Worm (Caenorhabditis elegans) whole organism, L1 larva: ENCODE data around the gene T25B6.5.

Experiments used
- C16A3.4 ChIP-seq: fragments of 150-350 bp; optimal IDR thresholded peaks from 2 replicates; lab custom pipeline; 2014; ENCODE audit warnings: missing biosample characterization, missing genetic modification characterization
- F16B12.6 ChIP-seq: fragments of 150-350 bp; optimal IDR thresholded peaks from 2 replicates; lab custom pipeline; 2014; ENCODE audit warnings: missing biosample characterization, missing genetic modification characterization
- Y116A8C.19 ChIP-seq: sonication (generic microtip); optimal IDR thresholded peaks from 2 replicates; lab custom pipeline; 2016; ENCODE audit warnings: missing compliant biosample characterization, missing genetic modification characterization, borderline replicate concordance
- aha-1 ChIP-seq: fragments of 150-350 bp; optimal IDR thresholded peaks from 2 replicates; lab custom pipeline; 2014; ENCODE audit warnings: missing biosample characterization, missing genetic modification characterization
- aly-2 ChIP-seq: fragments of 150-350 bp; optimal IDR thresholded peaks from 2 replicates; lab custom pipeline; 2014; ENCODE audit warnings: missing biosample characterization, missing genetic modification characterization
- ama-1 ChIP-seq: fragments of 150-350 bp; optimal IDR thresholded peaks from 2 replicates; lab custom pipeline; 2014
- blmp-1 ChIP-seq: fragments of 150-350 bp; optimal IDR thresholded peaks from 2 replicates; lab custom pipeline; 2014; ENCODE audit warnings: missing biosample characterization, missing genetic modification characterization
- ceh-8 ChIP-seq: fragments of 200-800 bp; sonication (Bioruptor generic); optimal IDR thresholded peaks from 2 replicates; lab custom pipeline; 2018; ENCODE audit warnings: mild to moderate bottlenecking, missing genetic modification characterization, moderate library complexity, missing compliant biosample characterization
- ceh-90 ChIP-seq: sonication (generic microtip); optimal IDR thresholded peaks from 2 replicates; lab custom pipeline; 2016; ENCODE audit warnings: missing genetic modification characterization, missing compliant biosample characterization
- ces-1 ChIP-seq: fragments of 150-350 bp; optimal IDR thresholded peaks from 2 replicates; lab custom pipeline; 2014; ENCODE audit warnings: missing biosample characterization, missing genetic modification reagents, missing genetic modification characterization
- dpl-1 ChIP-seq, 3 experiments: fragments of 150-350 bp in 2 of 3; sonication (generic microtip) in 1 of 3; optimal IDR thresholded peaks; 2 replicates each; lab custom pipeline; 2014 to 2017; ENCODE audit warnings: missing biosample characterization in 3 of 3, missing genetic modification characterization in 3 of 3, missing genetic modification reagents in 3 of 3
- dsc-1 ChIP-seq: sonication (generic microtip); optimal IDR thresholded peaks from 2 replicates; lab custom pipeline; 2016; ENCODE audit warnings: mild to moderate bottlenecking, missing genetic modification characterization, missing compliant biosample characterization
- efl-1 ChIP-seq, 4 experiments: fragments of 150-350 bp; optimal IDR thresholded peaks in 3 of 4; peaks in 1 of 4; 1 replicate in 1 of 4; 2 replicates in 3 of 4; lab custom pipeline; 2014; ENCODE audit warnings: missing biosample characterization in 2 of 4, missing genetic modification characterization in 2 of 4, missing genetic modification reagents in 2 of 4
- efl-3 ChIP-seq: fragments of 200-800 bp; sonication (Bioruptor generic); optimal IDR thresholded peaks from 2 replicates; lab custom pipeline; 2018; ENCODE audit warnings: mild to moderate bottlenecking, missing genetic modification characterization, missing compliant biosample characterization
- egl-13 ChIP-seq: sonication (generic microtip); optimal IDR thresholded peaks from 2 replicates; lab custom pipeline; 2016; ENCODE audit warnings: missing genotype, missing genetic modification reagents, missing genetic modification characterization, missing compliant biosample characterization
- egl-27 ChIP-seq, 2 experiments: fragments of 150-350 bp in 1 of 2; sonication (generic microtip); optimal IDR thresholded peaks; 3 replicates each; lab custom pipeline; 2017 to 2018; ENCODE audit warnings: missing biosample characterization in 2 of 2, missing genetic modification characterization in 2 of 2, missing genetic modification reagents in 2 of 2
- elt-2 ChIP-seq: sonication (generic microtip); optimal IDR thresholded peaks from 2 replicates; lab custom pipeline; 2016; ENCODE audit warnings: missing genetic modification characterization, mild to moderate bottlenecking, inconsistent platforms, missing compliant biosample characterization, missing genetic modification reagents
- ets-5 ChIP-seq: fragments of 200-800 bp; sonication (Bioruptor generic); IDR thresholded peaks from 2 replicates; pipeline ENCODE4 v1.3.6; 2022; ENCODE audit warnings: missing genetic modification characterization, missing compliant biosample characterization
- fkh-4 ChIP-seq: sonication (generic microtip); optimal IDR thresholded peaks from 2 replicates; lab custom pipeline; 2016; ENCODE audit warnings: missing compliant biosample characterization, missing genetic modification characterization, borderline replicate concordance
- fkh-8 ChIP-seq: sonication (generic microtip); optimal IDR thresholded peaks from 2 replicates; lab custom pipeline; 2016; ENCODE audit warnings: mild to moderate bottlenecking, missing genetic modification characterization, missing compliant biosample characterization
- grh-1 ChIP-seq: fragments of 200-800 bp; sonication (Bioruptor generic); IDR thresholded peaks from 2 replicates; pipeline ENCODE4 v1.3.6; 2022; ENCODE audit warnings: missing genetic modification reagents, missing genetic modification characterization, missing compliant biosample characterization
- hlh-17 ChIP-seq: fragments of 200-800 bp; sonication (Bioruptor generic); optimal IDR thresholded peaks from 2 replicates; lab custom pipeline; 2018; ENCODE audit warnings: missing genetic modification characterization, mild to moderate bottlenecking, missing compliant biosample characterization, moderate library complexity, borderline replicate concordance
- hpl-2 ChIP-seq: fragments of 150-350 bp; optimal IDR thresholded peaks from 2 replicates; lab custom pipeline; 2014; ENCODE audit warnings: missing biosample characterization, missing genetic modification reagents, missing genetic modification characterization
- isw-1 ChIP-seq: fragments of 200-800 bp; sonication (Bioruptor generic); IDR thresholded peaks from 2 replicates; pipeline ENCODE4 v1.3.6; 2022; ENCODE audit warnings: missing genetic modification characterization, missing compliant biosample characterization
- lin-13 ChIP-seq: fragments of 150-350 bp; optimal IDR thresholded peaks from 2 replicates; lab custom pipeline; 2014; ENCODE audit warnings: missing biosample characterization, missing genetic modification reagents, missing genetic modification characterization
- lin-14 ChIP-seq: fragments of 200-800 bp; sonication (Bioruptor generic); optimal IDR thresholded peaks from 2 replicates; lab custom pipeline; 2018; ENCODE audit warnings: mild to moderate bottlenecking, missing genetic modification characterization, moderate library complexity, missing compliant biosample characterization
- lin-15B ChIP-seq: fragments of 150-350 bp; sonication (generic microtip); optimal IDR thresholded peaks from 3 replicates; lab custom pipeline; 2014; ENCODE audit warnings: missing biosample characterization, missing genetic modification characterization
- lsy-2 ChIP-seq, 2 experiments: fragments of 150-350 bp; optimal IDR thresholded peaks; 2 replicates each; lab custom pipeline; 2014; ENCODE audit warnings: missing biosample characterization in 2 of 2, missing genetic modification characterization in 2 of 2
- mdl-1 ChIP-seq, 2 experiments: fragments of 150-350 bp; optimal IDR thresholded peaks; 2 replicates each; lab custom pipeline; 2014 to 2017; ENCODE audit warnings: missing biosample characterization in 2 of 2, missing genetic modification characterization in 2 of 2, inconsistent platforms in 1 of 2
- mep-1 ChIP-seq: fragments of 150-350 bp; optimal IDR thresholded peaks from 2 replicates; lab custom pipeline; 2014; ENCODE audit warnings: missing biosample characterization, missing genetic modification characterization
- nhr-11 ChIP-seq: fragments of 150-350 bp; optimal IDR thresholded peaks from 2 replicates; lab custom pipeline; 2014; ENCODE audit warnings: missing biosample characterization, missing genetic modification characterization
- nhr-20 ChIP-seq: sonication (generic microtip); optimal IDR thresholded peaks from 2 replicates; lab custom pipeline; 2016; ENCODE audit warnings: mild to moderate bottlenecking, missing genetic modification characterization, missing compliant biosample characterization
- nhr-237 ChIP-seq: fragments of 150-350 bp; optimal IDR thresholded peaks from 2 replicates; lab custom pipeline; 2014; ENCODE audit warnings: missing biosample characterization, missing genetic modification characterization
- nhr-28 ChIP-seq: fragments of 150-350 bp; optimal IDR thresholded peaks from 2 replicates; lab custom pipeline; 2014; ENCODE audit warnings: missing biosample characterization, missing genetic modification characterization
- nhr-47 ChIP-seq: sonication (generic microtip); optimal IDR thresholded peaks from 2 replicates; lab custom pipeline; 2016; ENCODE audit warnings: mild to moderate bottlenecking, missing genetic modification characterization, moderate library complexity, missing compliant biosample characterization
- nhr-71 ChIP-seq: sonication (generic microtip); optimal IDR thresholded peaks from 2 replicates; lab custom pipeline; 2016; ENCODE audit warnings: mild to moderate bottlenecking, missing genetic modification characterization, moderate library complexity, missing compliant biosample characterization
- nhr-77 ChIP-seq: fragments of 150-350 bp; optimal IDR thresholded peaks from 2 replicates; lab custom pipeline; 2014; ENCODE audit warnings: missing biosample characterization, missing genetic modification characterization
- nhr-90 ChIP-seq: sonication (generic microtip); optimal IDR thresholded peaks from 2 replicates; lab custom pipeline; 2016; ENCODE audit warnings: mild to moderate bottlenecking, missing genetic modification characterization, missing compliant biosample characterization; ENCODE audit not compliant: poor library complexity
- pag-3 ChIP-seq: sonication (generic microtip); optimal IDR thresholded peaks from 2 replicates; lab custom pipeline; 2017; ENCODE audit warnings: missing genetic modification characterization, mild to moderate bottlenecking, missing compliant biosample characterization, antibody characterized with exemption, borderline replicate concordance; ENCODE audit not compliant: insufficient read depth
- rnt-1 ChIP-seq: sonication (generic microtip); optimal IDR thresholded peaks from 2 replicates; lab custom pipeline; 2016; ENCODE audit warnings: mild to moderate bottlenecking, missing genetic modification characterization, moderate library complexity, missing compliant biosample characterization
- skn-1 ChIP-seq: fragments of 150-350 bp; optimal IDR thresholded peaks from 2 replicates; lab custom pipeline; 2014; ENCODE audit warnings: missing biosample characterization, missing genetic modification characterization
- snpc-4 ChIP-seq: fragments of 150-350 bp; optimal IDR thresholded peaks from 2 replicates; lab custom pipeline; 2014; ENCODE audit warnings: missing biosample characterization, missing genetic modification characterization
- snu-23 ChIP-seq: sonication (generic microtip); optimal IDR thresholded peaks from 2 replicates; lab custom pipeline; 2016; ENCODE audit warnings: missing genetic modification characterization, missing compliant biosample characterization
- sox-4 ChIP-seq: sonication (generic microtip); optimal IDR thresholded peaks from 2 replicates; lab custom pipeline; 2016; ENCODE audit warnings: missing genetic modification characterization, missing compliant biosample characterization
- sptf-1 ChIP-seq: fragments of 150-350 bp; optimal IDR thresholded peaks from 2 replicates; lab custom pipeline; 2014; ENCODE audit warnings: missing biosample characterization, missing genetic modification characterization
- swsn-7 ChIP-seq: sonication (generic microtip); optimal IDR thresholded peaks from 2 replicates; lab custom pipeline; 2016; ENCODE audit warnings: missing genetic modification characterization, missing compliant biosample characterization
- tlp-1 ChIP-seq: fragments of 150-350 bp; optimal IDR thresholded peaks from 2 replicates; lab custom pipeline; 2014; ENCODE audit warnings: missing biosample characterization, missing genetic modification characterization
- unc-130 ChIP-seq: fragments of 150-350 bp; optimal IDR thresholded peaks from 2 replicates; lab custom pipeline; 2017; ENCODE audit warnings: missing biosample characterization, missing genetic modification characterization, inconsistent platforms
- unc-30 ChIP-seq: sonication (generic microtip); optimal IDR thresholded peaks from 2 replicates; lab custom pipeline; 2017; ENCODE audit warnings: missing biosample characterization, missing genetic modification characterization
- unc-86 ChIP-seq: sonication (generic microtip); optimal IDR thresholded peaks from 2 replicates; lab custom pipeline; 2016; ENCODE audit warnings: missing genetic modification characterization, missing compliant biosample characterization
- xbp-1 ChIP-seq: sonication (generic microtip); optimal IDR thresholded peaks from 2 replicates; lab custom pipeline; 2016; ENCODE audit warnings: missing genetic modification characterization, missing compliant biosample characterization
- ztf-11 ChIP-seq, 2 experiments: sonication (generic microtip); optimal IDR thresholded peaks; 2 replicates each; lab custom pipeline; 2016 to 2017; ENCODE audit warnings: missing genetic modification characterization in 2 of 2, missing biosample characterization in 1 of 2, missing compliant biosample characterization in 1 of 2
- ztf-4 ChIP-seq: fragments of 150-350 bp; optimal IDR thresholded peaks from 2 replicates; lab custom pipeline; 2014; ENCODE audit warnings: missing biosample characterization, missing genetic modification characterization

The T25B6.5 gene

ce11 chrX:8971461-8971860, 50.1 kb downstream of the T25B6.5 start (continued):
- no peak for TF ChIP-seq nhr-28 (tag; lab: Kevin White, UChicago)
- TF ChIP-seq lin-14 (GFP tag; lab: Kevin White, UChicago), result peak; percentile 27
- TF ChIP-seq Y116A8C.19, result no peak
- no peak for TF ChIP-seq nhr-11 (tag; lab: Kevin White, UChicago)
- no peak for TF ChIP-seq tlp-1 (tag; lab: Kevin White, UChicago)
- TF ChIP-seq mep-1 (tag; lab: Kevin White, UChicago), result peak; percentile 47
- TF ChIP-seq nhr-77 (tag; lab: Kevin White, UChicago), result no peak
- TF ChIP-seq nhr-71 (tag; lab: Kevin White, UChicago), result peak; percentile 53
- TF ChIP-seq fkh-8, result no peak
- no peak for TF ChIP-seq sptf-1 (tag; lab: Kevin White, UChicago)
- no peak for TF ChIP-seq isw-1 (GFP tag; lab: Robert Waterston, UW)
- TF ChIP-seq F16B12.6 (tag; lab: Kevin White, UChicago), result no peak
- no peak for TF ChIP-seq egl-13 (tag; lab: Kevin White, UChicago)
- TF ChIP-seq ceh-8 (GFP tag; lab: Kevin White, UChicago), result no peak
- peak; percentile 63 for TF ChIP-seq nhr-20 (tag; lab: Kevin White, UChicago)
- TF ChIP-seq egl-27 (tag; optimal IDR thresholded peaks at IDR 0.05; lab: Kevin White, UChicago), result no peak
- TF ChIP-seq pag-3 (tag; lab: Kevin White, UChicago), result no peak
- TF ChIP-seq elt-2 (tag; lab: Kevin White, UChicago), result peak; percentile 15
- TF ChIP-seq dpl-1 (GFP tag; optimal IDR thresholded peaks at IDR 0.05; lab: Kevin White, UChicago), result no peak
- TF ChIP-seq unc-30 (tag; lab: Kevin White, UChicago), result no peak
- no peak for TF ChIP-seq ztf-4 (tag; lab: Kevin White, UChicago)
- peak; percentile 49 for TF ChIP-seq swsn-7 (tag; lab: Kevin White, UChicago)
- TF ChIP-seq snu-23 (GFP tag; lab: Kevin White, UChicago), result peak; percentile 72
- TF ChIP-seq nhr-47, result peak; percentile 66
- TF ChIP-seq aly-2 (tag; lab: Kevin White, UChicago), result no peak
- TF ChIP-seq hlh-17 (GFP tag; lab: Kevin White, UChicago), result no peak
- peak in 1 of 2 experiments; percentile 31 for TF ChIP-seq mdl-1 (tag; optimal IDR thresholded peaks at IDR 0.05; lab: Kevin White, UChicago)
- TF ChIP-seq efl-3, result no peak
- TF ChIP-seq ces-1 (GFP tag; lab: Kevin White, UChicago), result no peak
- no peak for TF ChIP-seq blmp-1
- no peak for TF ChIP-seq grh-1 (GFP tag; lab: Robert Waterston, UW)
- no peak for TF ChIP-seq sox-4 (tag; lab: Kevin White, UChicago)
- peak; percentile 47 for TF ChIP-seq dsc-1 (tag; lab: Kevin White, UChicago)
- no peak for TF ChIP-seq lin-15B (tag; lab: Kevin White, UChicago)
- TF ChIP-seq aha-1, result no peak
- peak; percentile 45 for TF ChIP-seq xbp-1
- no peak for TF ChIP-seq ztf-11 (tag; optimal IDR thresholded peaks at IDR 0.05; lab: Kevin White, UChicago)
- TF ChIP-seq unc-86 (tag; lab: Kevin White, UChicago), result no peak
- TF ChIP-seq ets-5 (GFP tag; lab: Robert Waterston, UW), result no peak
- peak; percentile 59 for TF ChIP-seq unc-130 (tag; lab: Kevin White, UChicago)
- no peak for TF ChIP-seq nhr-237
- no peak for TF ChIP-seq rnt-1 (tag; lab: Kevin White, UChicago)
- peak; percentile 66 for TF ChIP-seq nhr-90 (tag; lab: Kevin White, UChicago)
- TF ChIP-seq efl-1 (optimal IDR thresholded peaks at IDR 0.05; lab: Kevin White, UChicago), result peak in 1 of 2 experiments; percentile 3
- peak in 1 of 2 experiments; percentile 66 for TF ChIP-seq efl-1 (GFP tag; optimal IDR thresholded peaks at IDR 0.05 in 1 of 2; lab: Kevin White, UChicago)
- no peak for TF ChIP-seq ama-1 (lab: Kevin White, UChicago)
- TF ChIP-seq ceh-90 (tag; lab: Kevin White, UChicago), result no peak
- TF ChIP-seq lin-13 (GFP tag; lab: Kevin White, UChicago), result no peak
- TF ChIP-seq skn-1 (tag; lab: Kevin White, UChicago), result peak; percentile 15
- TF ChIP-seq lsy-2 (tag; optimal IDR thresholded peaks at IDR 0.05; lab: Kevin White, UChicago), result peak in 1 of 2 experiments; percentile 28
- no peak for TF ChIP-seq fkh-4 (tag; lab: Kevin White, UChicago)
- TF ChIP-seq hpl-2 (GFP tag; lab: Kevin White, UChicago), result no peak
- TF ChIP-seq snpc-4 (tag; lab: Kevin White, UChicago), result no peak
- no peak for TF ChIP-seq C16A3.4
